Fruit fly (Drosophila melanogaster): ENCODE data around the gene Marf.

Marf gene

dm6 chrX:6351917-6352768 is 13.6 kb upstream of the Marf start (continued):
- no peak for TF ChIP-seq CG30431 (GFP tag; optimal IDR thresholded peaks at IDR 0.05)
- peak; percentile 23 for TF ChIP-seq cwo (GFP tag; optimal IDR thresholded peaks at IDR 0.05)
- TF ChIP-seq ewg (GFP tag; optimal IDR thresholded peaks at IDR 0.05) = peak; percentile 57
- no peak for TF ChIP-seq CG12744 (GFP tag; optimal IDR thresholded peaks at IDR 0.05)
- no peak for TF ChIP-seq salm (tag; optimal IDR thresholded peaks at IDR 0.05)
- no peak for TF ChIP-seq Hsf (GFP tag; optimal IDR thresholded peaks at IDR 0.05)
- TF ChIP-seq Spps (tag; optimal IDR thresholded peaks at IDR 0.05) = no peak
- TF ChIP-seq E2f2 (GFP tag; IDR thresholded peaks at IDR 0.05) = peak; percentile 89
- peak in 1 of 2 experiments; percentile 27 for TF ChIP-seq Pdp1 (GFP tag; optimal IDR thresholded peaks at IDR 0.05)
- no peak for TF ChIP-seq CG13123 (GFP tag; optimal IDR thresholded peaks at IDR 0.05)
- no peak for TF ChIP-seq CG6654 (GFP tag; optimal IDR thresholded peaks at IDR 0.05)
- no peak for TF ChIP-seq Nf-YA (GFP tag; IDR thresholded peaks at IDR 0.05)
- TF ChIP-seq CG11247 (GFP tag; IDR thresholded peaks at IDR 0.05) = no peak
- no peak for TF ChIP-seq Chrac-16 (GFP tag; optimal IDR thresholded peaks at IDR 0.05)
- peak; percentile 1 for TF ChIP-seq CG17829 (tag; optimal IDR thresholded peaks at IDR 0.05)
- peak; percentile 13 for TF ChIP-seq CG13624 (GFP tag; optimal IDR thresholded peaks at IDR 0.05)
- peak; percentile 84 for TF ChIP-seq CG9797 (GFP tag; optimal IDR thresholded peaks at IDR 0.05)
- no peak for TF ChIP-seq vnd (GFP tag; IDR thresholded peaks at IDR 0.05; ENCODE audit: partially characterized antibody)
- no peak for TF ChIP-seq CG17802 (tag; optimal IDR thresholded peaks at IDR 0.05)
- no peak for TF ChIP-seq Aef1 (GFP tag; IDR thresholded peaks at IDR 0.05)
- no peak for TF ChIP-seq CG8388 (GFP tag; optimal IDR thresholded peaks at IDR 0.05)
- no peak for TF ChIP-seq Sox100B (GFP tag; optimal IDR thresholded peaks at IDR 0.05)
- peak; percentile 10 for TF ChIP-seq CG15011 (GFP tag; optimal IDR thresholded peaks at IDR 0.05)
- peak; percentile 12 for TF ChIP-seq wek (GFP tag; optimal IDR thresholded peaks at IDR 0.05)
- TF ChIP-seq tgo (GFP tag; IDR thresholded peaks at IDR 0.05) = no peak
- TF ChIP-seq ems (GFP tag; optimal IDR thresholded peaks at IDR 0.05) = no peak
- no peak for TF ChIP-seq btn (GFP tag; optimal IDR thresholded peaks at IDR 0.05)
- TF ChIP-seq CG31224 (GFP tag; IDR thresholded peaks at IDR 0.05) = no peak
- TF ChIP-seq jing (GFP tag; optimal IDR thresholded peaks at IDR 0.05) = no peak
- peak; percentile 66 for TF ChIP-seq Blimp-1 (GFP tag; optimal IDR thresholded peaks at IDR 0.05)
- TF ChIP-seq psq (GFP tag; optimal IDR thresholded peaks at IDR 0.05) = no peak
- no peak for TF ChIP-seq shn (GFP tag; optimal IDR thresholded peaks at IDR 0.05)
- no peak for TF ChIP-seq fd64A (GFP tag; optimal IDR thresholded peaks at IDR 0.05)
- TF ChIP-seq Sry-δ (GFP tag; optimal IDR thresholded peaks at IDR 0.05) = peak; percentile 48
- peak; percentile 38 for TF ChIP-seq MTF-1 (GFP tag; optimal IDR thresholded peaks at IDR 0.05; ENCODE audit: borderline replicate concordance)
- TF ChIP-seq CG5953 (GFP tag; IDR thresholded peaks at IDR 0.05) = no peak
- no peak for TF ChIP-seq CG14050 (GFP tag; IDR thresholded peaks at IDR 0.05)
- no peak for TF ChIP-seq CG7963 (GFP tag; IDR thresholded peaks at IDR 0.05; ENCODE audit: partially characterized antibody)
- no peak for TF ChIP-seq bigmax (GFP tag; optimal IDR thresholded peaks at IDR 0.05)
- TF ChIP-seq jigr1 (GFP tag; IDR thresholded peaks at IDR 0.05) = no peak
- no peak for TF ChIP-seq Hmx (GFP tag; optimal IDR thresholded peaks at IDR 0.05)
- no peak for TF ChIP-seq CG14441 (GFP tag; IDR thresholded peaks at IDR 0.05)
- no peak for TF ChIP-seq CG18619 (GFP tag; optimal IDR thresholded peaks at IDR 0.05)
- peak; percentile 36; the same call in 1 of the 3 replicates for TF ChIP-seq Optix (GFP tag; IDR thresholded peaks at IDR 0.05)
- TF ChIP-seq Camta (GFP tag; optimal IDR thresholded peaks at IDR 0.05) = no peak
- TF ChIP-seq CG17568 (GFP tag; optimal IDR thresholded peaks at IDR 0.05) = no peak
- peak; percentile 20 for TF ChIP-seq CG15479 (GFP tag; optimal IDR thresholded peaks at IDR 0.05)
- TF ChIP-seq nmo (GFP tag; optimal IDR thresholded peaks at IDR 0.05) = peak; percentile 49
- TF ChIP-seq ash1 (GFP tag; optimal IDR thresholded peaks at IDR 0.05) = peak; percentile 15

Data from whole organism, embryonic.